Fruit fly (Drosophila melanogaster): ENCODE data around the gene Flo2.

Gene Flo2

DNA sequence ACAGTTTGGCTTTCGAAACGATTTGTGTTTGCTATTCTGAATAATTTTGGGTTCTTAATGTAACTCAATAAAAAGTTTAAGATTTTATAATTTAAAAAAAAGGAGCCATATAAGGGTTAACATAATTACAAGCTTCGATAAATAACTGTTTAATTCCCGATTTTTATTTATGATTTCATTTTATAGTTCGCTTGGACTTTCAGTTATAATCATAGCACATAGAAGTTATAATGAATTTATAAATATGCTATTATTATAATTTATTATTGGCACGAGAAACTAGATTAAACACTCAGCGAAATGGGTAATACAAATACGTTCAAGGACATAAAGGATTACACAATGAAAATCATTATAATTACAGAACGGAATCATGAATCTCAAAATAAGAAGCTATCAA lies 2.8 kb upstream of the Flo2 start, which contains the start of gene CG14410:
Gene CG14410, plus strand, starts transcription at position 301 of the 400 bp plus-strand sequence.
- no peak for TF ChIP-seq Sin3A (optimal IDR thresholded peaks at IDR 0.05)
- TF ChIP-seq insv (optimal IDR thresholded peaks at IDR 0.05): no peak
- TF ChIP-seq h (optimal IDR thresholded peaks at IDR 0.05): no peak
- TF ChIP-seq Myc (optimal IDR thresholded peaks at IDR 0.05): no peak
- TF ChIP-seq psq (optimal IDR thresholded peaks at IDR 0.05): no peak
- TF ChIP-seq ttk (optimal IDR thresholded peaks at IDR 0.05): no peak

DNA sequence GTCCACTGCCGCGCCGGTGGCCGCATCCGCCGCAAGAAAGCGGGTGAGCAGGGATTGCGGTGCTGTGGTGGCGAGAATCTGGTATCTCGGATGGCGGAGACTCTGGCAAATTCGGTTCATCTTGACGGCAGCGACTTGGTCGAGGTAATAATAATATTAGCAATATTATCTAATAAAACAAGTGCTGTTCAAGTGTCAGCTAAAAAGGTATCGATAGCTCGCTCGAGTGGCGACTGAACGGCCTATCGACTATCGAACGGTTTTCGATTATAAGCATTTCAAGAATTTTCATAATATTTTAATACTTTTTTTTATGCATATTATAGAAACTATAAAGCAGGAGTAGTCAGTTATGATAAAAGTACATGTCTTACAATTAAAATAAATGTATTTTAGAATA lies 1.2 kb upstream of the Flo2 start, which contains the start of gene Grx5:
Gene Grx5, minus strand, starts transcription at position 216 of the 400 bp plus-strand sequence.
- TF ChIP-seq ttk (optimal IDR thresholded peaks at IDR 0.05) (no peak), insv (optimal IDR thresholded peaks at IDR 0.05) (no peak), psq (optimal IDR thresholded peaks at IDR 0.05) (no peak), Sin3A (optimal IDR thresholded peaks at IDR 0.05) (no peak), h (optimal IDR thresholded peaks at IDR 0.05) (no peak), Myc (optimal IDR thresholded peaks at IDR 0.05) (no peak)

DNA sequence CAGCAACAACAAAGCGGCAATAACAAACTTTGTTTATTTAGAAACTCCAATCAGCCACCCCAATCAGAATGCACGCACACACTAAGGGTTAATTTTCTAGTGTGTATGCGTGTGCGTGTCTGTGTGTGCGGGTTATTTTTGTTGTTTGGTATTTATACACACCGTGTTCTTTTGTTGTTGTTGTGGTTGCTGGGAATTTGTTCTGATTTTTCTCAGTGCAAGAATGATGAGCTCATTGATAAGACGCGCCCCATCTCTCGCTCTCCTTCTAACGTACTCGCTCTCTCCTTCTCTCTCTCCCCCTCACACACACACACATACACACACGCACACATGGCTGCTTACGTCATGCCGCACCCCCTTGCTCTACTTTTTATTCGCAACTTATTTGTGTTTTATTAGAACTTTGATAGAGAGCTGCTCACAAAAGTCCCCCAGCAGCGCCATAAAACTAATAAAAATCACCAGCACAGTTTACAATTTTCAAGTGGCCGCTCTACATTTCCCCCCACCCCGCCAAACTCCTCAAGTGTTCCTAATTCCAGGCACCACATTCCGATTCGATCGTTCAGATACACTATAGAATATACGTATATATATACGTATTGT lies 667 bp downstream of the Flo2 start:
- TF ChIP-seq Myc (optimal IDR thresholded peaks at IDR 0.05) (no peak), insv (optimal IDR thresholded peaks at IDR 0.05) (no peak), psq (optimal IDR thresholded peaks at IDR 0.05) (no peak), ttk (optimal IDR thresholded peaks at IDR 0.05) (no peak), h (optimal IDR thresholded peaks at IDR 0.05) (no peak), Sin3A (optimal IDR thresholded peaks at IDR 0.05) (no peak)

DNA sequence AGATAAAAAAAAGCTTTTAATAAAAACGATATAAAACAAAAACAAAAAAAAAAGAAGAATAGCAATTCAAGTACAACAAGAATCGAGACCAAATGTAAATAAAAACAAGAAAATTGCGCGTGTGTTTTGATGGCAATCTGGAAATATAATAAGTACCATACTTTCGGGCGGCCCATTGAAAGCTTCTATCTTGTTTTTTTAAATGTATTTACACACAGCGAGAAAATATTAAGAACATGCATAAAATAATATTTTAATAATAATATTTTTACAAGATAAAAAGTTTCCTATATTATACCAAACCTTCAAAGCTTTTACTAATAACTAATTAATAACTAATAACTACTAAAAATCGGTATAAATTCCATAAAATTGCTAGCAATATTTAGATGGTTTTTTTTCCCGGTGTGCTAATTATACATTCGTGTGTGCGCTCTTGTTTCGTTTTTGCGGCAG lies 1.3 kb downstream of the Flo2 start:
- no peak for TF ChIP-seq Myc (optimal IDR thresholded peaks at IDR 0.05)
- TF ChIP-seq ttk (optimal IDR thresholded peaks at IDR 0.05): no peak
- TF ChIP-seq h (optimal IDR thresholded peaks at IDR 0.05): no peak
- TF ChIP-seq Sin3A (optimal IDR thresholded peaks at IDR 0.05): no peak
- TF ChIP-seq psq (optimal IDR thresholded peaks at IDR 0.05): no peak

DNA sequence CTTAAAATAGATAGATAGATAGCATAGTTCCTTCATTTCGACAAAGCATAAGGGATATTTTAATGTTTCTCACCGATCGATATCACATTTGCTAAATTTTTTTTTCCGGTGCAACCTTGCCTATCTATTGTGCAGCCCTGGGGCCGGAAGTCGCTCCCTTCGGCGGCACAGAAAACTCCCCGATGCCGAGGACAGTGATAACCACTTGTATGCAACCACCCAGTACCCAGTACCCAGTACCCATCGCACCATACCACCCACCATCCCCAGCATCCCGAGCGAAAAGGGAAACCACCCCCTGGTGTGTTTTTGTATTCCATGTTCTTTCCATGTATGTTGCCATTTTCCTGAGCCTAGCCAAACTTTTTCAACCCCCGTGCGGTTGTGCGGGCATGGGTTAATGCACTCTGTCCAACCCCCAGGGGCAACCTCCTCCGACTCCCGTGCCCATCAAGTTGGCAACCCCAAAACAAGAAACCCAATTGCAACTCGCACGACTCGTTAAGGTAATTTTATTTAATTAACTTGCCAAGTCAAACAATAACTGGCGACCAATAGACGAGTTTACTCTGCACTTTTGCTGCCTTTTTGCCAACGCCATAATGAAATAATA lies 2.8 kb downstream of the Flo2 start:
- no peak for TF ChIP-seq ttk (optimal IDR thresholded peaks at IDR 0.05)
- no peak for TF ChIP-seq Myc (optimal IDR thresholded peaks at IDR 0.05)
- no peak for TF ChIP-seq psq (optimal IDR thresholded peaks at IDR 0.05)
- no peak for TF ChIP-seq insv (optimal IDR thresholded peaks at IDR 0.05)
- no peak for TF ChIP-seq h (optimal IDR thresholded peaks at IDR 0.05)
- no peak for TF ChIP-seq Sin3A (optimal IDR thresholded peaks at IDR 0.05)

DNA sequence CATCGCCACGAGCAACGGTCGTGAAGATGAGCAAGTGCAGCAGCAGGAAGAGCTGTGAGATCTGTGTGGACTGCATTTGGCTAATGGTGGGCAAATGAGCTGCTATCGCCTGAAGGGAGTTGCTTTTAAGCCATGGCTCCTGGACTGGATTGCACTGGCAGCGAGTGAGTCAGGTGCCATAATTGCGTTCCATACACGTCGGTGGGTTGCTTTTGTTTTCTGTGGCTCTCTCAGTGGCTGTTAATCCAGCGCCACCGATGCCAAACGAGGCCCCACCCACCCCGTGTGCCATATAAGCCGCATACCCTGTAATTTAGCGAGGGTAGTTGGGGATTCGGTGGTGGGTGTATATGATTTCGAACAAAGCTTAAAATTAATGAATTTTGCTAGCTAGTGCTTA lies 5.5 kb downstream of the Flo2 start, which contains the start of gene CG12539:
Gene CG12539, minus strand, starts transcription at position 101 of the 400 bp plus-strand sequence.
- TF ChIP-seq h (optimal IDR thresholded peaks at IDR 0.05): no peak
- TF ChIP-seq psq (optimal IDR thresholded peaks at IDR 0.05): no peak
- no peak for TF ChIP-seq Myc (optimal IDR thresholded peaks at IDR 0.05)
- no peak for TF ChIP-seq insv (optimal IDR thresholded peaks at IDR 0.05)
- TF ChIP-seq Sin3A (optimal IDR thresholded peaks at IDR 0.05): no peak
- TF ChIP-seq ttk (optimal IDR thresholded peaks at IDR 0.05): no peak

DNA sequence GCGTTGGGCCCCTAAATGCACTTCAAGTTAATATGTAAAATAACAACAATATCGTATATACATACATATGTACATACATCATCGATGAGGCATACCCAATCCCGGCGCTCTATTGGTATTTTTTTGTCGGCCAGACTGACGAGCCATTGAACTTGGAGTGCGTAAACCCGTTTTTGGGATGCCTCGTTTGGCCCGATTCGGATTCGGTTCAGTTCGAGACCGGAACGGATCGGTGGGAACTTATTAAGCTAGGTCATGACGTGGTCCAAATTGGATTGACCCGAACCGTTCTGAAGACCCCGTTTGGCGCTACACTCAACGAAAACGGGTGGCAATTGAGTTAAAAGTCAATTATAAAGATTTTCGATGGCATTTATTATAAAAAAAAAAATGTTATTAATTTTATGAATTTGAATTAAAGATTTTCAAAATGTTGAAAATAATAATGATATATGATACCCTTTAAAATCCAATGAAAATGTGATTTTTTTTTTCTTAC lies 7.0 kb downstream of the Flo2 start:
- no peak for TF ChIP-seq ttk (optimal IDR thresholded peaks at IDR 0.05)
- no peak for TF ChIP-seq psq (optimal IDR thresholded peaks at IDR 0.05)
- TF ChIP-seq Myc (optimal IDR thresholded peaks at IDR 0.05): no peak
- no peak for TF ChIP-seq h (optimal IDR thresholded peaks at IDR 0.05)
- TF ChIP-seq insv (optimal IDR thresholded peaks at IDR 0.05): no peak
- no peak for TF ChIP-seq Sin3A (optimal IDR thresholded peaks at IDR 0.05)

DNA sequence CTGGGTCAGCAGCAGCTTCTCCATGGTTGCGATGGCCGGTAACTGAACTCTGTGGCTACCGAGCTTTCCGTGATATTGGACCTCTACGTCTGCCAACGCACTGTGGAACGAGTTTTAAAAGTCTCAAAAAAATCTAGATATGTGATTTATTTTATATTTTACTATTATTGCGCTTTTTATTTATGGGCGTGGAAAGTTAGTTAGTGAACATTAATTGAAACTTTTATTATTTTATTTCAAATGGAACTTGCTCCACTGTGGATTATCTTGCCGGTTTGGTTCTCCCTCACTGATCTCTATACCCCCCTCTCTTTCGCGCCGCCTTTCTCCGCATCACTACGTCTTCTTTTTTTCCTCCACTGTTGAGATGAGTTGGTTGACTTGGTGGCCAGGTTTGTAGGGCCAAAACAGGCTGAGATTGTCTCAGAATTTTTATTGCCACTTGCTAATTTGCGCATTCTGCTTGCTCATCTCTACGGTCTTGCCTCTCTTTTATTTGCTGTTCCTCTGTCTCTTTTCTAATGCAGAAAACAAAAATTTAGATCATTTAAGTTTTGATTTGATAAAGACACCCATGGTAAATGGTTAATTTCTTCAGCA lies 9.7 kb downstream of the Flo2 start, which contains the start of gene CG9522:
Gene CG9522, minus strand, starts transcription at position 54 of the 600 bp plus-strand sequence.
- TF ChIP-seq Sin3A (optimal IDR thresholded peaks at IDR 0.05) (no peak), h (optimal IDR thresholded peaks at IDR 0.05) (no peak), psq (optimal IDR thresholded peaks at IDR 0.05) (no peak), insv (optimal IDR thresholded peaks at IDR 0.05) (no peak), Myc (optimal IDR thresholded peaks at IDR 0.05) (no peak)

DNA sequence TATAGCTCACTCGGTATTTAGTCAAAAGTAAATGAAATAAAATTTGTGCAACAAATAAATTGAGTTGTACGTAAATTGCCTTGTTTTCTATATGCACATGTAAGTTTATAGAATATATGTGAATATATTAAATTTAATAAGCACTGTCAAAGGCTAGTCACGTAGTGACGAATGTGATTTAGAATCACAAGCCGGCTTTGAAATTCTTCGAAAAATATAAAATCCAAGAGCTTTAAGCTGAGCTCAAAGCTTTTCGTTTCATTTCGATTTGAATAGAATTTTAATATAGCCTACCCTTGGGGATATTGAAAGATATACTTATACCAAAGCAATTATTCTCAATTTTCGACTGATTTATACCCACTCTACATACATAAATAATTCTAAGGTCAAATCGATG lies 10.9 kb downstream of the Flo2 start:
- TF ChIP-seq Sin3A (optimal IDR thresholded peaks at IDR 0.05) (no peak), psq (optimal IDR thresholded peaks at IDR 0.05) (no peak), ttk (optimal IDR thresholded peaks at IDR 0.05) (no peak), insv (optimal IDR thresholded peaks at IDR 0.05) (no peak), h (optimal IDR thresholded peaks at IDR 0.05) (no peak), Myc (optimal IDR thresholded peaks at IDR 0.05) (no peak)

DNA sequence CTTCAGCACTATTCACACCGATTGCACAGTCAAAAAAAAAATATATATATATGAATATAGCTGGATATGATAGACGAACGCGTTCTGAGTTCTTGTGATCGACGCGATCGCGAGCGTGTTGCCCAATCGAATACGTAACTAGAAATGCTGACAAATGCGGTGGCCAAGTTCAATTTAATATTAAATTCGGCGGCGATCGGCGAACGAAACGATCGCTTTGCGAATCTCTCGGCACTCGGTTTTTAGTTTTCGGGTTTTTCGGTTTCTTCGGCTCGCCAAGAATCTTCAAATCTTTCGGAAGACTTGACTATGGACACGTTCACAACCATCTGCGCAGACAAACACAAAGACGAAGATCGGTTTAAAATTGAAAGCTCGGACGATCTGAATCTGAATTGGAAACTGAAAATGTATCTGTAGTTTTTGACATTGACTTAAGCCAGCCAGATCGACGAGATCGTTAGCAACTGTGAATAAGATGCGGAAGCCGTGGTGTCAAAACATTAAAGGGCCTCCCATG lies 14.0 kb downstream of the Flo2 start, which contains the start of gene CG9521:
Gene CG9521, minus strand, starts transcription at position 117 of the 520 bp plus-strand sequence.
- TF ChIP-seq Myc (optimal IDR thresholded peaks at IDR 0.05): no peak

DNA sequence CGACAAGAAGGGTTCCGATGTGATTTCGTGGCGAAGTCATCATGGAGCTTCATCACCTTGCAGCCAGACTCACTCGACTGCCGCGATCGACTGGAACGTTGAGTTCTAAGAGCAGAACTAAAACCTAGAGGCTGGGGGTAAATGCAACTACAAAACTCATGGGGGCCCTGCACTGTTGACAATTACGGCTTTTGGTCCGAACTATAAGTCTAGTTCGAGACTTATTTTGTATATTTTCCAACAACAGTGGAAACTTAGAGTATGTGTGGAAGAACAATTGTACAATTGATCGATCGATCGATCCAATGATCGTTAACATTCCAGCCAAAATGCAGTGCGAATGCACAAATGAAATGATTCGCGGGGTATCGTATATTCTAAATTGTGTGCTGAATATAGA lies 17.1 kb downstream of the Flo2 start, which contains the start of gene CG9519:
Gene CG9519, minus strand, starts transcription at position 101 of the 400 bp plus-strand sequence.
- TF ChIP-seq insv (optimal IDR thresholded peaks at IDR 0.05) (no peak), psq (optimal IDR thresholded peaks at IDR 0.05) (no peak), Myc (optimal IDR thresholded peaks at IDR 0.05) (no peak), h (optimal IDR thresholded peaks at IDR 0.05) (no peak), Sin3A (optimal IDR thresholded peaks at IDR 0.05) (no peak), ttk (optimal IDR thresholded peaks at IDR 0.05) (no peak)

DNA sequence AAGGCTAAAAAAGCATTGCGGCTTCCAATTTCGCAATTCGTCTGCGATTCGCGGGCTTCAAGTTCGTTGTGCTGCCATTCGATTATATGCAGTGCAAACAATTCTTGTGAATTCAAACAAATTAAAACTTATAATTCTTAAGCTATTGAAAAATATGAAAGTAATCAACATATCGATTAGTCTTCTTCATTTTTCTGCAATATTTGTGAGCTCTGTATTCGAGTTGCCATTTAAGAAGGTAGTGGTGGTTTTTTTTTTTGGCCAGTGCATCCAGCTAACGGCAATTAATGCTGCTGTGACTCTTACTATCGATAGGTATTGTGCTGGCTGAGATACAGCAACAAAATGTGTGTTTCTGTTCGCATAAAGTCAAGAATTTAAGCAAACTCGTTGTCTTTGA lies 18.7 kb downstream of the Flo2 start:
- TF ChIP-seq insv (optimal IDR thresholded peaks at IDR 0.05) (no peak), Myc (optimal IDR thresholded peaks at IDR 0.05) (no peak), h (optimal IDR thresholded peaks at IDR 0.05) (no peak), psq (optimal IDR thresholded peaks at IDR 0.05) (no peak), ttk (optimal IDR thresholded peaks at IDR 0.05) (no peak), Sin3A (optimal IDR thresholded peaks at IDR 0.05) (no peak)

Measured in Kc167 (cell line).